Worm (Caenorhabditis elegans): ENCODE results near the gene C09G1.2.

The C09G1.2 gene

ce11 chrX:15982630-15983029, at the start of gene C09G1.2:
TSS of gene C09G1.2 (minus strand) at chrX:15982730.
- TF ChIP-seq dao-5 (tag; optimal IDR thresholded peaks at IDR 0.05) (no peak), W03F9.2 (tag; optimal IDR thresholded peaks at IDR 0.05) (no peak), him-1 (tag; optimal IDR thresholded peaks at IDR 0.05) (no peak)

DNA sequence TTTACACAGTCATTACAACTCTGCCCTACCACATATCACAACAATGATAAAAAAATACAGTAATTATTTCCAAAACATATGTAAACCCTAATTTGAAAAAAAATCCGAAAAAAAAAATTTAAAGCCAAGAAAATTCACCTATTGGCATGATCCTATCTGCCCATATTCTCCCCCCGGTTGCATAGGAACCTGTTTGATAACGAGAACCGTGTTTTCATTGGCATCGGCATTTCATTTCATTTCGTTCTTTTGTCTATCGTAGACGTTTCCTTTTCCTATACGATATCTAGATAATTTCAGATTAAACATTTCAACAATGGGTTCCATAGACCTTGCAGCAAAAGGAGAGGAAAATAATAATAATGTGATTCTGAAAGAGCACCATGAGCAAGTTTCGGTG, 48.0 kb upstream of the C09G1.2 start, which contains the start of gene mboa-1:
Gene mboa-1, plus strand, starts transcription at position 301 of the 400 bp plus-strand sequence.
- TF ChIP-seq dao-5 (tag; optimal IDR thresholded peaks at IDR 0.05): no peak
- TF ChIP-seq him-1 (tag; optimal IDR thresholded peaks at IDR 0.05): no peak
- TF ChIP-seq W03F9.2 (tag; optimal IDR thresholded peaks at IDR 0.05): no peak

ce11 chrX:16028980-16029379, 46.5 kb upstream of the C09G1.2 start:
- TF ChIP-seq dao-5 (tag; optimal IDR thresholded peaks at IDR 0.05) (no peak), W03F9.2 (tag; optimal IDR thresholded peaks at IDR 0.05) (no peak), him-1 (tag; optimal IDR thresholded peaks at IDR 0.05) (no peak)

ce11 chrX:16024558-16024957, 42.0 kb upstream of the C09G1.2 start:
- TF ChIP-seq him-1 (tag; optimal IDR thresholded peaks at IDR 0.05) (peak; percentile 50), W03F9.2 (tag; optimal IDR thresholded peaks at IDR 0.05) (no peak)

DNA sequence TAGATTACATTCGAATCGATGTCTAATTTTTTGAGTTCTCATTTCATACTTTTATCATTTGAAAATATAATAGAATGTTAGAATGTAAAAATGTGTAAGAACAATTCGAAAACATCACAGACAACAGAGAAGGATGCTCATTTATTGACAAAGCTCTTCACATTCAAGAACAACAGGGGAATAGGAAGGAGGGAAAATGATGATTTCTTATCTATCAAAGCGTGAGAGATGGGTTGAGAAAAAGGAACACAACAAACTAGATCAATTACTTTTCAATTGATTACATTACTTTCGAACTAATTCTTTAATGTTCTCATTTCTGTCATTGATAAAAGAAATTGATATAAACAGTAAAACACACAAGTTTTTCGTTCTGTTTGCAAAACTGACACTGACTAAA, 34.3 kb upstream of the C09G1.2 start, which contains the start of the genes VB0395L.1 and nhx-1:
Gene VB0395L.1, minus strand, starts transcription at position 186 of the 400 bp plus-strand sequence.
Gene nhx-1, plus strand, starts transcription at position 326 of the 400 bp plus-strand sequence.
- no peak for TF ChIP-seq W03F9.2 (tag; optimal IDR thresholded peaks at IDR 0.05)
- TF ChIP-seq dao-5 (tag; optimal IDR thresholded peaks at IDR 0.05): no peak
- no peak for TF ChIP-seq him-1 (tag; optimal IDR thresholded peaks at IDR 0.05)

DNA sequence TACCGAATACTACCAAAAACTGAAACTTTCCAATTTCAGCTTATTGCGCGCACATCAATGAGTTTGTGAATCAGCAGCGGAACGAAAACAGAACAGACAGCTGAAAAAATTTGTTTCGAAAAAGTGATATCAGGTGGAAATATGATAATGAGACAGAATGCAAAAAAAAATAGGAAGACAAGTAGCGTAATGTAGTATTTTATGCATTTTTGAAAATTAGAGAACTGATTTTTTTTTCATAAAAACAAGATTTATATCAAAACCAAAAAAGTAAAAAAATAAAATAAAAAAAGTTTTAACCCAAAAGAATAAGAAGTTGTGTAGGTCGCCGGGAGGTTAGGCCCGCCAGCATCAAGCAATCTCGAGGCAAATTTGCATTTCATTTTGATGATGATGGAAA, 24.0 kb upstream of the C09G1.2 start, which contains the start of gene C09G1.4:
Gene C09G1.4, minus strand, starts transcription at position 101 of the 400 bp plus-strand sequence.
- TF ChIP-seq him-1 (tag; optimal IDR thresholded peaks at IDR 0.05) (no peak), W03F9.2 (tag; optimal IDR thresholded peaks at IDR 0.05) (no peak), dao-5 (tag; optimal IDR thresholded peaks at IDR 0.05) (no peak)

DNA sequence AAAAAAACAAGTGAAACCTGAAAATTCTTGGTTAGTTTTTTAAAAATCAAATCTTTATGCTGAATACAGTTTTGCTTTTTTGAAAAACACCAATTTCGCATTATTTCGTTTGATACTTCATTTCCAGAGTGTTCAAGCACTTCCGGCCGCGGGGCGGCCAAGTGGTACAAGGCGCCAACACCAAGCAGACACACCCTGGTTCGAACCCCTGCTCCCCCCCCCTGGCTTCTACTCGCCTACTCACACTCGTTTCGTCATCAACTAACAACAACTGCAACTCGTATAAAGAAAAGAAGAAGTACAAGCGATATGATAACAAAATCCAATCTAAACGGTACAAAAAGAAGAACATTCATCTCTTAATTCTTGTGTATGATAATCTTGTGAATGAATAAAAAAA, 20.3 kb upstream of the C09G1.2 start:
- TF ChIP-seq him-1 (tag; optimal IDR thresholded peaks at IDR 0.05) (no peak), dao-5 (tag; optimal IDR thresholded peaks at IDR 0.05) (no peak), W03F9.2 (tag; optimal IDR thresholded peaks at IDR 0.05) (no peak)

DNA sequence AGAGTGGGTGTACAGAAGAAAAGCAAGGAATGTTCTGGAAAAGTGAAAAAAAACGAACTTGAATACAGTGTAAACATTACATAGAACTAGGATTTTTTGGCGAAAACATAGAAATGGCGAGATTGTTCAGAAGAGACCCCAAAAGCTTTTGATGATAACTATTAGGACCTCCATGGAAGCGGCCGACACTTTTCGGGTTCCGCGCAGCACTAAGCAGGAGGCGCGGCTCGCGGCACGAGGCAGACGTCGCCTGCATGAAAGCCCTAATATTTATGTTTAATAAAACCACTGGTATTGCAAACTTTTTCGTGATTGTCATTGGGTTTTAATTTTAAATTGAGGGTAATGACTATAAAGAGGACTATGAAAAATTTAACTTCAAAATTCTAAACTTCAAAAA, 15.4 kb upstream of the C09G1.2 start:
- no peak for TF ChIP-seq him-1 (tag; optimal IDR thresholded peaks at IDR 0.05)
- TF ChIP-seq W03F9.2 (tag; optimal IDR thresholded peaks at IDR 0.05): no peak
- no peak for TF ChIP-seq dao-5 (tag; optimal IDR thresholded peaks at IDR 0.05)

DNA sequence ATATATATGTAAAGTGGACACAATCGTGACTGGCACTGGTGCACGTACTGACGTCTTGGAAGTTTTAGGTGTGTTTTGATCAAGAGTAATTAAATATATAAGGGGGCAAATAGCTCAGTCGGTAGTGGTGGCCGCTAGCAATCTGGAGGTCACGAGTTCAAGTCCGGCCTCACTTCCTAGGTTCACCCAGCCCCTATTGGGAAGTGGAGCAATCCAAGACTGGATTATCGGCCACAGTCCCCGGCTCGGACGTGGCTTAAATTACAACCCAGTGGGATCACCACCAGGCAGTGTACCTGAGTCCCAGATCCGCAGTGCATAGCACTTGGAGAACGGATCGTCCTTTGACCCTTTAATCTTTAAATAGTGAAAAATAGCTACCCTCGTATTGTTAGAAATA, 14.6 kb upstream of the C09G1.2 start:
- TF ChIP-seq him-1 (tag; optimal IDR thresholded peaks at IDR 0.05) (no peak), dao-5 (tag; optimal IDR thresholded peaks at IDR 0.05) (no peak), W03F9.2 (tag; optimal IDR thresholded peaks at IDR 0.05) (no peak)

DNA sequence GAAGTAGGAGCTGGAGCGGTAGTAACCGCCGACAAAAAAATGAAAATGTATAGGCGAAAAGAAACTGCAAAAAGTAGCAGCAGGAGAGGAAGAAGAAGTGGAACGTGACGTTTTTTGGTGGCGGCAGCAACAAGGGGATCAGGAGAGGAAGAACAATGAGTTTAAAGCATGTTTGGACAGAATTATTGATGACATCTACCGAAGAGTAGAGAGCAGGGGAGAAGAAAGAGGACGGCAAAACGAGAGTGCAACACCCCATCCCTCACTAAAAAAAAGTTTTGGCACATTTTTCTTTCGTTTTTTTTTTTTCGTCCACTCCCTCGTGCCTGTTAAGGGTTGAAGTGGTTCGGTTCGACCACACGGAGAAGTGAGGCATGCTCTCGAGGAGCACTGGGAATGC, 11.4 kb upstream of the C09G1.2 start:
- TF ChIP-seq him-1 (tag; optimal IDR thresholded peaks at IDR 0.05) (no peak), dao-5 (tag; optimal IDR thresholded peaks at IDR 0.05) (no peak), W03F9.2 (tag; optimal IDR thresholded peaks at IDR 0.05) (no peak)

DNA sequence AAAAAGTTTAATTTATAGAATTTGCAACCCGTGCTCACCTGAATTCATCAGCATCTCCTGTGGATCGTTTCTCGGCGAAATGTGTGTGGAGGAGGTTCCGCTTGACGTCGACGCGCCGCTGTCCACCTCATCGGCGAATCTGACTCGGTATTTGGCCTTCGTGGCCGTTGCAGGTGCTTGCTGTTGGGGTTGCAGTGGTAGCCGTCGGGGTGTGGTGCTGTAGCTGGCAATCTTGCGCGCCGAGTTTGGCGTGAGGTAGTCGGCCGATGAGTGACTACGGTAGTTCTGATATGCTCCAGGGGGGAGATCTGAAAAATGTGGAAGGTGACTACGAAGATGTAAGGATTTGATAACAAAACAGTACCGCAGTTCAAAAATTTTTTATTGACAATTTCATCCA, 10.3 kb upstream of the C09G1.2 start:
- TF ChIP-seq W03F9.2 (tag; optimal IDR thresholded peaks at IDR 0.05): no peak
- TF ChIP-seq him-1 (tag; optimal IDR thresholded peaks at IDR 0.05): no peak
- TF ChIP-seq dao-5 (tag; optimal IDR thresholded peaks at IDR 0.05): no peak

ce11 chrX:15988577-15988976, 6.0 kb upstream of the C09G1.2 start:
- TF ChIP-seq W03F9.2 (tag; optimal IDR thresholded peaks at IDR 0.05): no peak
- TF ChIP-seq dao-5 (tag; optimal IDR thresholded peaks at IDR 0.05): no peak
- no peak for TF ChIP-seq him-1 (tag; optimal IDR thresholded peaks at IDR 0.05)

- TF ChIP-seq him-1 (tag; optimal IDR thresholded peaks at IDR 0.05) (peak; percentile 69), dao-5 (tag; optimal IDR thresholded peaks at IDR 0.05) (no peak), W03F9.2 (tag; optimal IDR thresholded peaks at IDR 0.05) (no peak)
Observed at ce11 chrX:15983288-15983687, 758 bp upstream of the C09G1.2 start.

ce11 chrX:15958767-15959166, 23.8 kb downstream of the C09G1.2 start, which contains the start of gene C09G1.5:
TSS of gene C09G1.5 (plus strand) at chrX:15959067.
- TF ChIP-seq him-1 (tag; optimal IDR thresholded peaks at IDR 0.05) (no peak), W03F9.2 (tag; optimal IDR thresholded peaks at IDR 0.05) (no peak), dao-5 (tag; optimal IDR thresholded peaks at IDR 0.05) (no peak)

DNA sequence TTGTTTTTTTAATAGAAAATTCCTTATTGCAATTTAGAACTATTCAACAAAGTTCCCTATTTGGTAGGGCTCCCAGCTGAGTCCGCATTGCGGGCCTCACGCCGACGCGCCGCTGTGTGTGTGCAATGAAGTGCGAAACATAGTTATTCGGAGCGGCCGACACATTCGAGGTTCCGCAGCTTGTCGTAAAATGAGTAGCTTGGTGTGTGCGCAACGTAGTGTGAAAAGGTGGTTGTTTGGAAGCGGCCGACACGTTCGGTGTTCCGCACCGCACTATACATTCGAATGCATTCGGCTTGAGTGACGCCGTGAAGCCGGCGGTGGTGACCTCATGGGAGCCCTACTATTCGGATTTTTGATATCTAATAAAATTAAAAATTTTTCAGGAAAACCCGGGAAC, 28.9 kb downstream of the C09G1.2 start:
- no peak for TF ChIP-seq him-1 (tag; optimal IDR thresholded peaks at IDR 0.05)
- TF ChIP-seq W03F9.2 (tag; optimal IDR thresholded peaks at IDR 0.05): no peak
- TF ChIP-seq dao-5 (tag; optimal IDR thresholded peaks at IDR 0.05): no peak

Measured in whole organism, L4/young adult.